Worm (Caenorhabditis elegans) whole organism, late embryonic: Measurements from ENCODE around the gene C17E7.13.

Experiments
- C08G9.2 ChIP-seq: sonication (generic microtip); optimal IDR thresholded peaks from 2 replicates; lab custom pipeline; 2016; ENCODE audit warnings: mild to moderate bottlenecking, missing genetic modification characterization, moderate library complexity, missing compliant biosample characterization
- K09A11.1 ChIP-seq: sonication (generic microtip); optimal IDR thresholded peaks from 2 replicates; lab custom pipeline; 2017; ENCODE audit warnings: antibody characterized with exemption, mild to moderate bottlenecking, missing genetic modification characterization, missing compliant biosample characterization; ENCODE audit not compliant: insufficient read depth
- T23F11.4 ChIP-seq: fragments of 200-800 bp; sonication (Bioruptor generic); optimal IDR thresholded peaks from 2 replicates; lab custom pipeline; 2018; ENCODE audit warnings: mild to moderate bottlenecking, missing genetic modification characterization, missing compliant biosample characterization
- ahr-1 ChIP-seq: sonication (generic microtip); optimal IDR thresholded peaks from 2 replicates; lab custom pipeline; 2016; ENCODE audit warnings: missing genetic modification characterization, missing compliant biosample characterization
- ama-1 ChIP-seq: fragments of 150-350 bp; optimal IDR thresholded peaks from 2 replicates; lab custom pipeline; 2014
- ceh-14 ChIP-seq: sonication (generic microtip); optimal IDR thresholded peaks from 2 replicates; lab custom pipeline; 2016; ENCODE audit warnings: missing genotype, missing genetic modification characterization, missing compliant biosample characterization
- ceh-18 ChIP-seq: sonication (generic microtip); optimal IDR thresholded peaks from 2 replicates; lab custom pipeline; 2016; ENCODE audit warnings: missing genetic modification characterization, missing compliant biosample characterization
- ceh-19 ChIP-seq: fragments of 200-800 bp; sonication (Bioruptor generic); optimal IDR thresholded peaks from 2 replicates; lab custom pipeline; 2018; ENCODE audit warnings: mild to moderate bottlenecking, missing genetic modification characterization, missing compliant biosample characterization
- ceh-30 ChIP-seq: fragments of 150-350 bp; optimal IDR thresholded peaks from 2 replicates; lab custom pipeline; 2014; ENCODE audit warnings: missing biosample characterization, missing genetic modification characterization
- ceh-48 ChIP-seq: sonication (generic microtip); optimal IDR thresholded peaks from 2 replicates; lab custom pipeline; 2016; ENCODE audit warnings: missing genetic modification characterization, inconsistent platforms, missing compliant biosample characterization
- ceh-6 ChIP-seq: fragments of 200-800 bp; sonication (Bioruptor generic); optimal IDR thresholded peaks from 2 replicates; lab custom pipeline; 2018; ENCODE audit warnings: mild to moderate bottlenecking, missing genetic modification characterization, missing compliant biosample characterization
- che-1 ChIP-seq: sonication (generic microtip); optimal IDR thresholded peaks from 2 replicates; lab custom pipeline; 2016; ENCODE audit warnings: mild to moderate bottlenecking, missing genetic modification characterization, missing compliant biosample characterization
- dve-1 ChIP-seq: sonication (generic microtip); optimal IDR thresholded peaks from 2 replicates; lab custom pipeline; 2017; ENCODE audit warnings: antibody characterized with exemption, mild to moderate bottlenecking, missing genetic modification characterization, missing compliant biosample characterization
- elt-4 ChIP-seq: sonication (generic microtip); optimal IDR thresholded peaks from 2 replicates; lab custom pipeline; 2016; ENCODE audit warnings: missing genetic modification characterization, missing compliant biosample characterization
- fkh-10 ChIP-seq: fragments of 150-350 bp; optimal IDR thresholded peaks from 2 replicates; lab custom pipeline; 2014; ENCODE audit warnings: missing biosample characterization, missing genetic modification reagents, missing genetic modification characterization
- gmeb-2 ChIP-seq: sonication (generic microtip); optimal IDR thresholded peaks from 2 replicates; lab custom pipeline; 2016; ENCODE audit warnings: missing genetic modification characterization, inconsistent platforms, missing compliant biosample characterization
- hlh-13 ChIP-seq: fragments of 200-800 bp; sonication (Bioruptor generic); optimal IDR thresholded peaks from 2 replicates; lab custom pipeline; 2018; ENCODE audit warnings: mild to moderate bottlenecking, missing genetic modification characterization, missing compliant biosample characterization
- hlh-15 ChIP-seq: sonication (generic microtip); optimal IDR thresholded peaks from 2 replicates; lab custom pipeline; 2016; ENCODE audit warnings: missing genetic modification characterization, missing compliant biosample characterization
- hlh-30 ChIP-seq: sonication (generic microtip); optimal IDR thresholded peaks from 2 replicates; lab custom pipeline; 2017; ENCODE audit warnings: antibody characterized with exemption, missing genetic modification characterization, missing compliant biosample characterization; ENCODE audit not compliant: insufficient read depth
- hlh-6 ChIP-seq: sonication (generic microtip); optimal IDR thresholded peaks from 2 replicates; lab custom pipeline; 2016; ENCODE audit warnings: missing genotype, missing genetic modification characterization, missing compliant biosample characterization
- lim-6 ChIP-seq: sonication (generic microtip); optimal IDR thresholded peaks from 2 replicates; lab custom pipeline; 2016; ENCODE audit warnings: missing genetic modification characterization, missing compliant biosample characterization
- lin-11 ChIP-seq: fragments of 200-800 bp; sonication (Bioruptor generic); optimal IDR thresholded peaks from 2 replicates; lab custom pipeline; 2018; ENCODE audit warnings: mild to moderate bottlenecking, missing genetic modification characterization, missing compliant biosample characterization
- mec-3 ChIP-seq: sonication (generic microtip); optimal IDR thresholded peaks from 2 replicates; lab custom pipeline; 2016; ENCODE audit warnings: borderline replicate concordance, missing genetic modification characterization, missing compliant biosample characterization
- nhr-11 ChIP-seq: fragments of 150-350 bp; optimal IDR thresholded peaks from 2 replicates; lab custom pipeline; 2014; ENCODE audit warnings: missing biosample characterization, missing genetic modification characterization
- nhr-232 ChIP-seq: sonication (generic microtip); optimal IDR thresholded peaks from 2 replicates; lab custom pipeline; 2016; ENCODE audit warnings: missing genetic modification characterization, missing compliant biosample characterization
- npax-4 ChIP-seq: sonication (generic microtip); optimal IDR thresholded peaks from 2 replicates; lab custom pipeline; 2016; ENCODE audit warnings: missing genetic modification characterization, missing compliant biosample characterization
- odd-2 ChIP-seq: sonication (generic microtip); optimal IDR thresholded peaks from 2 replicates; lab custom pipeline; 2017; ENCODE audit warnings: antibody characterized with exemption, mild to moderate bottlenecking, missing genetic modification characterization, missing compliant biosample characterization
- pax-1 ChIP-seq: fragments of 150-350 bp; optimal IDR thresholded peaks from 2 replicates; lab custom pipeline; 2014; ENCODE audit warnings: missing biosample characterization, missing genetic modification characterization
- pha-2 ChIP-seq: sonication (generic microtip); optimal IDR thresholded peaks from 2 replicates; lab custom pipeline; 2017; ENCODE audit warnings: mild to moderate bottlenecking, missing genetic modification characterization, missing compliant biosample characterization
- pha-4 ChIP-seq: fragments of 150-350 bp; optimal IDR thresholded peaks from 2 replicates; lab custom pipeline; 2018; ENCODE audit warnings: missing biosample characterization, missing genetic modification reagents, missing genetic modification characterization
- pros-1 ChIP-seq: fragments of 150-350 bp; optimal IDR thresholded peaks from 2 replicates; lab custom pipeline; 2014; ENCODE audit warnings: missing biosample characterization, missing genetic modification reagents, missing genetic modification characterization
- rnt-1 ChIP-seq: sonication (generic microtip); optimal IDR thresholded peaks from 2 replicates; lab custom pipeline; 2016; ENCODE audit warnings: missing genetic modification characterization, missing compliant biosample characterization
- syd-9 ChIP-seq: sonication (generic microtip); optimal IDR thresholded peaks from 2 replicates; lab custom pipeline; 2016; ENCODE audit warnings: mild to moderate bottlenecking, missing genetic modification characterization, moderate library complexity, missing compliant biosample characterization
- unc-42 ChIP-seq: sonication (generic microtip); optimal IDR thresholded peaks from 2 replicates; lab custom pipeline; 2016; ENCODE audit warnings: missing genotype, missing genetic modification characterization, missing compliant biosample characterization
- unc-55 ChIP-seq: sonication (generic microtip); optimal IDR thresholded peaks from 2 replicates; lab custom pipeline; 2017; ENCODE audit warnings: missing biosample characterization, missing genetic modification reagents, missing genetic modification characterization
- unc-86 ChIP-seq: sonication (generic microtip); optimal IDR thresholded peaks from 2 replicates; lab custom pipeline; 2016; ENCODE audit warnings: missing genetic modification characterization, missing compliant biosample characterization
- zip-5 ChIP-seq: sonication (generic microtip); optimal IDR thresholded peaks from 2 replicates; lab custom pipeline; 2016; ENCODE audit warnings: missing genetic modification characterization, missing compliant biosample characterization
- ztf-16 ChIP-seq: sonication (generic microtip); optimal IDR thresholded peaks from 2 replicates; lab custom pipeline; 2017; ENCODE audit warnings: missing genetic modification characterization, missing compliant biosample characterization

Gene C17E7.13

ce11 chrV:3900102-3900501, 11.0 kb upstream of the C17E7.13 start, which contains the start of gene irld-22:
TSS of gene irld-22 (minus strand) at chrV:3900202.
- TF ChIP-seq pha-4 (tag; lab: Kevin White, UChicago) (no peak), unc-42 (tag; lab: Kevin White, UChicago) (no peak), lin-11 (tag; lab: Kevin White, UChicago) (no peak), pros-1 (tag; lab: Kevin White, UChicago) (no peak), hlh-13 (GFP tag; lab: Kevin White, UChicago) (no peak), T23F11.4 (GFP tag; lab: Kevin White, UChicago) (no peak)

- TF ChIP-seq ceh-6 (no peak), zip-5 (tag; lab: Kevin White, UChicago) (no peak), ceh-30 (tag; lab: Kevin White, UChicago) (no peak), fkh-10 (GFP tag; lab: Kevin White, UChicago) (no peak), elt-4 (no peak), T23F11.4 (GFP tag; lab: Kevin White, UChicago) (no peak), rnt-1 (tag; lab: Kevin White, UChicago) (no peak), ama-1 (lab: Kevin White, UChicago) (no peak), ceh-14 (tag; lab: Kevin White, UChicago) (no peak), dve-1 (tag; lab: Kevin White, UChicago) (no peak), unc-86 (no peak), ceh-18 (tag; lab: Kevin White, UChicago) (no peak), unc-55 (no peak), ztf-16 (tag; lab: Kevin White, UChicago) (no peak), ahr-1 (no peak), nhr-11 (no peak)
Observed at ce11 chrV:3896018-3896417, 6.9 kb upstream of the C17E7.13 start.

- TF ChIP-seq ceh-19 (GFP tag; lab: Kevin White, UChicago) (no peak), pha-2 (tag; lab: Kevin White, UChicago) (no peak)
Observed at ce11 chrV:3894661-3895060, 5.6 kb upstream of the C17E7.13 start, which contains the start of gene sre-9. TSS of gene sre-9 (plus strand) at chrV:3894961.

ce11 chrV:3892361-3892904, 3.3 kb upstream of the C17E7.13 start, which contains the start of gene C17E7.4:
TSS of gene C17E7.4 (plus strand) at chrV:3892854.
- TF ChIP-seq syd-9 (tag; lab: Kevin White, UChicago) (no peak), npax-4 (tag; lab: Kevin White, UChicago) (no peak), unc-86 (no peak), unc-55 (no peak), ceh-30 (tag; lab: Kevin White, UChicago) (no peak), unc-42 (tag; lab: Kevin White, UChicago) (no peak)

ce11 chrV:3891919-3892318, 2.8 kb upstream of the C17E7.13 start, which contains the start of gene C17E7.12:
TSS of gene C17E7.12 (minus strand) at chrV:3892019.
- no peak for TF ChIP-seq zip-5 (tag; lab: Kevin White, UChicago)
- no peak for TF ChIP-seq odd-2 (tag; lab: Kevin White, UChicago)
- TF ChIP-seq T23F11.4 (GFP tag; lab: Kevin White, UChicago) = no peak
- TF ChIP-seq lim-6 (tag; lab: Kevin White, UChicago) = no peak
- no peak for TF ChIP-seq K09A11.1 (tag; lab: Kevin White, UChicago)
- no peak for TF ChIP-seq lin-11 (tag; lab: Kevin White, UChicago)
- TF ChIP-seq ceh-48 = no peak
- no peak for TF ChIP-seq hlh-6 (tag; lab: Kevin White, UChicago)
- TF ChIP-seq nhr-232 = no peak
- TF ChIP-seq C08G9.2 (tag; lab: Kevin White, UChicago) = no peak
- no peak for TF ChIP-seq hlh-15 (tag; lab: Kevin White, UChicago)
- no peak for TF ChIP-seq mec-3 (tag; lab: Kevin White, UChicago)
- TF ChIP-seq gmeb-2 (tag; lab: Kevin White, UChicago) = no peak
- no peak for TF ChIP-seq hlh-30 (tag; lab: Kevin White, UChicago)
- TF ChIP-seq che-1 (tag; lab: Kevin White, UChicago) = no peak
- TF ChIP-seq pax-1 (tag; lab: Kevin White, UChicago) = no peak
- TF ChIP-seq pha-4 (tag; lab: Kevin White, UChicago) = no peak
